Fruit fly (Drosophila melanogaster): ENCODE results near the gene MsrA.

- TF ChIP-seq Myc (optimal IDR thresholded peaks at IDR 0.05) (no peak), pan (optimal IDR thresholded peaks at IDR 0.05) (no peak), usp (GFP tag; optimal IDR thresholded peaks at IDR 0.05) (no peak), fru (GFP tag; optimal IDR thresholded peaks at IDR 0.05) (no peak), psq (GFP tag; optimal IDR thresholded peaks at IDR 0.05) (no peak), lola (GFP tag; optimal IDR thresholded peaks at IDR 0.05) (no peak)
Measured at dm6 chr3L:15493886-15494598, 16.8 kb upstream of the MsrA start.

All from whole organism, wandering third instar larva.